Worm (Caenorhabditis elegans) whole organism, L1 larva: ENCODE measurements around the gene nadk-2.

Experiments used
- C04F5.9 ChIP-seq: sonication (generic microtip); optimal IDR thresholded peaks from 2 replicates; lab custom pipeline; 2016; ENCODE audit warnings: missing genetic modification characterization, missing compliant biosample characterization
- C16A3.4 ChIP-seq: fragments of 150-350 bp; optimal IDR thresholded peaks from 2 replicates; lab custom pipeline; 2014; ENCODE audit warnings: missing biosample characterization, missing genetic modification characterization
- C34B4.2 ChIP-seq: sonication (generic microtip); optimal IDR thresholded peaks from 2 replicates; lab custom pipeline; 2017; ENCODE audit warnings: mild to moderate bottlenecking, missing genetic modification characterization, missing compliant biosample characterization
- Y116A8C.19 ChIP-seq: sonication (generic microtip); optimal IDR thresholded peaks from 2 replicates; lab custom pipeline; 2016; ENCODE audit warnings: missing compliant biosample characterization, missing genetic modification characterization, borderline replicate concordance
- alr-1 ChIP-seq: fragments of 200-800 bp; sonication (Bioruptor generic); optimal IDR thresholded peaks from 2 replicates; lab custom pipeline; 2018; ENCODE audit warnings: borderline replicate concordance, mild to moderate bottlenecking, missing genetic modification characterization, missing compliant biosample characterization
- ama-1 ChIP-seq: fragments of 150-350 bp; optimal IDR thresholded peaks from 2 replicates; lab custom pipeline; 2014
- blmp-1 ChIP-seq: fragments of 150-350 bp; optimal IDR thresholded peaks from 2 replicates; lab custom pipeline; 2014; ENCODE audit warnings: missing biosample characterization, missing genetic modification characterization
- ceh-8 ChIP-seq: fragments of 200-800 bp; sonication (Bioruptor generic); optimal IDR thresholded peaks from 2 replicates; lab custom pipeline; 2018; ENCODE audit warnings: mild to moderate bottlenecking, missing genetic modification characterization, moderate library complexity, missing compliant biosample characterization
- ceh-88 ChIP-seq: fragments of 200-800 bp; sonication (Bioruptor generic); IDR thresholded peaks from 2 replicates; pipeline ENCODE4 v1.3.6; 2022; ENCODE audit warnings: missing genetic modification characterization, missing compliant biosample characterization
- ceh-90 ChIP-seq: sonication (generic microtip); optimal IDR thresholded peaks from 2 replicates; lab custom pipeline; 2016; ENCODE audit warnings: missing genetic modification characterization, missing compliant biosample characterization
- dsc-1 ChIP-seq: sonication (generic microtip); optimal IDR thresholded peaks from 2 replicates; lab custom pipeline; 2016; ENCODE audit warnings: mild to moderate bottlenecking, missing genetic modification characterization, missing compliant biosample characterization
- efl-3 ChIP-seq: fragments of 200-800 bp; sonication (Bioruptor generic); optimal IDR thresholded peaks from 2 replicates; lab custom pipeline; 2018; ENCODE audit warnings: mild to moderate bottlenecking, missing genetic modification characterization, missing compliant biosample characterization
- egl-27 ChIP-seq, 2 experiments: fragments of 150-350 bp in 1 of 2; sonication (generic microtip); optimal IDR thresholded peaks; 3 replicates each; lab custom pipeline; 2017 to 2018; ENCODE audit warnings: missing biosample characterization in 2 of 2, missing genetic modification characterization in 2 of 2, missing genetic modification reagents in 2 of 2
- elt-2 ChIP-seq: sonication (generic microtip); optimal IDR thresholded peaks from 2 replicates; lab custom pipeline; 2016; ENCODE audit warnings: missing genetic modification characterization, mild to moderate bottlenecking, inconsistent platforms, missing compliant biosample characterization, missing genetic modification reagents
- fkh-10 ChIP-seq: sonication (generic microtip); optimal IDR thresholded peaks from 2 replicates; lab custom pipeline; 2017; ENCODE audit warnings: missing biosample characterization, missing genetic modification reagents, missing genetic modification characterization
- fkh-8 ChIP-seq: sonication (generic microtip); optimal IDR thresholded peaks from 2 replicates; lab custom pipeline; 2016; ENCODE audit warnings: mild to moderate bottlenecking, missing genetic modification characterization, missing compliant biosample characterization
- fos-1 ChIP-seq: fragments of 150-350 bp; optimal IDR thresholded peaks from 2 replicates; lab custom pipeline; 2014; ENCODE audit warnings: missing biosample characterization, missing genetic modification characterization
- hlh-4 ChIP-seq: sonication (generic microtip); optimal IDR thresholded peaks from 2 replicates; lab custom pipeline; 2016; ENCODE audit warnings: mild to moderate bottlenecking, missing genetic modification characterization, missing compliant biosample characterization
- hpl-2 ChIP-seq: fragments of 150-350 bp; optimal IDR thresholded peaks from 2 replicates; lab custom pipeline; 2014; ENCODE audit warnings: missing biosample characterization, missing genetic modification reagents, missing genetic modification characterization
- jun-1 ChIP-seq: fragments of 150-350 bp; optimal IDR thresholded peaks from 2 replicates; lab custom pipeline; 2014; ENCODE audit warnings: missing biosample characterization, missing genetic modification reagents, missing genetic modification characterization
- lin-14 ChIP-seq: fragments of 200-800 bp; sonication (Bioruptor generic); optimal IDR thresholded peaks from 2 replicates; lab custom pipeline; 2018; ENCODE audit warnings: mild to moderate bottlenecking, missing genetic modification characterization, moderate library complexity, missing compliant biosample characterization
- lin-15B ChIP-seq: fragments of 150-350 bp; sonication (generic microtip); optimal IDR thresholded peaks from 3 replicates; lab custom pipeline; 2014; ENCODE audit warnings: missing biosample characterization, missing genetic modification characterization
- lir-3 ChIP-seq: sonication (generic microtip); optimal IDR thresholded peaks from 2 replicates; lab custom pipeline; 2016; ENCODE audit warnings: mild to moderate bottlenecking, missing genetic modification characterization, moderate library complexity, missing compliant biosample characterization; ENCODE audit not compliant: poor library complexity
- lsy-2 ChIP-seq, 2 experiments: fragments of 150-350 bp; optimal IDR thresholded peaks; 2 replicates each; lab custom pipeline; 2014; ENCODE audit warnings: missing biosample characterization in 2 of 2, missing genetic modification characterization in 2 of 2
- mdl-1 ChIP-seq, 2 experiments: fragments of 150-350 bp; optimal IDR thresholded peaks; 2 replicates each; lab custom pipeline; 2014 to 2017; ENCODE audit warnings: missing biosample characterization in 2 of 2, missing genetic modification characterization in 2 of 2, inconsistent platforms in 1 of 2
- mep-1 ChIP-seq: fragments of 150-350 bp; optimal IDR thresholded peaks from 2 replicates; lab custom pipeline; 2014; ENCODE audit warnings: missing biosample characterization, missing genetic modification characterization
- nhr-11 ChIP-seq: fragments of 150-350 bp; optimal IDR thresholded peaks from 2 replicates; lab custom pipeline; 2014; ENCODE audit warnings: missing biosample characterization, missing genetic modification characterization
- nhr-12 ChIP-seq: sonication (generic microtip); optimal IDR thresholded peaks from 2 replicates; lab custom pipeline; 2017; ENCODE audit warnings: missing biosample characterization, missing genetic modification characterization
- nhr-20 ChIP-seq: sonication (generic microtip); optimal IDR thresholded peaks from 2 replicates; lab custom pipeline; 2016; ENCODE audit warnings: mild to moderate bottlenecking, missing genetic modification characterization, missing compliant biosample characterization
- nhr-237 ChIP-seq: fragments of 150-350 bp; optimal IDR thresholded peaks from 2 replicates; lab custom pipeline; 2014; ENCODE audit warnings: missing biosample characterization, missing genetic modification characterization
- nhr-47 ChIP-seq: sonication (generic microtip); optimal IDR thresholded peaks from 2 replicates; lab custom pipeline; 2016; ENCODE audit warnings: mild to moderate bottlenecking, missing genetic modification characterization, moderate library complexity, missing compliant biosample characterization
- nhr-71 ChIP-seq: sonication (generic microtip); optimal IDR thresholded peaks from 2 replicates; lab custom pipeline; 2016; ENCODE audit warnings: mild to moderate bottlenecking, missing genetic modification characterization, moderate library complexity, missing compliant biosample characterization
- nhr-77 ChIP-seq: fragments of 150-350 bp; optimal IDR thresholded peaks from 2 replicates; lab custom pipeline; 2014; ENCODE audit warnings: missing biosample characterization, missing genetic modification characterization
- nhr-84 ChIP-seq: sonication (generic microtip); optimal IDR thresholded peaks from 2 replicates; lab custom pipeline; 2017; ENCODE audit warnings: missing biosample characterization, missing genetic modification characterization
- nhr-90 ChIP-seq: sonication (generic microtip); optimal IDR thresholded peaks from 2 replicates; lab custom pipeline; 2016; ENCODE audit warnings: mild to moderate bottlenecking, missing genetic modification characterization, missing compliant biosample characterization; ENCODE audit not compliant: poor library complexity
- pag-3 ChIP-seq: sonication (generic microtip); optimal IDR thresholded peaks from 2 replicates; lab custom pipeline; 2017; ENCODE audit warnings: missing genetic modification characterization, mild to moderate bottlenecking, missing compliant biosample characterization, antibody characterized with exemption, borderline replicate concordance; ENCODE audit not compliant: insufficient read depth
- pax-3 ChIP-seq: fragments of 200-800 bp; sonication (Bioruptor generic); optimal IDR thresholded peaks from 2 replicates; lab custom pipeline; 2018; ENCODE audit warnings: mild to moderate bottlenecking, missing genetic modification characterization, moderate library complexity, missing compliant biosample characterization
- snu-23 ChIP-seq: sonication (generic microtip); optimal IDR thresholded peaks from 2 replicates; lab custom pipeline; 2016; ENCODE audit warnings: missing genetic modification characterization, missing compliant biosample characterization
- sox-4 ChIP-seq: sonication (generic microtip); optimal IDR thresholded peaks from 2 replicates; lab custom pipeline; 2016; ENCODE audit warnings: missing genetic modification characterization, missing compliant biosample characterization
- sup-37 ChIP-seq: fragments of 200-800 bp; sonication (Bioruptor generic); optimal IDR thresholded peaks from 2 replicates; lab custom pipeline; 2018; ENCODE audit warnings: mild to moderate bottlenecking, missing genetic modification characterization, missing compliant biosample characterization
- tbx-2 ChIP-seq: sonication (generic microtip); optimal IDR thresholded peaks from 2 replicates; lab custom pipeline; 2016; ENCODE audit warnings: missing genetic modification characterization, missing compliant biosample characterization
- tlp-1 ChIP-seq: fragments of 150-350 bp; optimal IDR thresholded peaks from 2 replicates; lab custom pipeline; 2014; ENCODE audit warnings: missing biosample characterization, missing genetic modification characterization
- unc-30 ChIP-seq: sonication (generic microtip); optimal IDR thresholded peaks from 2 replicates; lab custom pipeline; 2017; ENCODE audit warnings: missing biosample characterization, missing genetic modification characterization
- zag-1 ChIP-seq: fragments of 150-350 bp; optimal IDR thresholded peaks from 2 replicates; lab custom pipeline; 2014; ENCODE audit warnings: missing biosample characterization, missing genetic modification characterization
- zip-4 ChIP-seq: fragments of 200-800 bp; sonication (Bioruptor generic); optimal IDR thresholded peaks from 2 replicates; lab custom pipeline; 2018; ENCODE audit warnings: mild to moderate bottlenecking, missing genetic modification characterization, moderate library complexity, missing compliant biosample characterization
- ztf-11 ChIP-seq, 2 experiments: sonication (generic microtip); optimal IDR thresholded peaks; 2 replicates each; lab custom pipeline; 2016 to 2017; ENCODE audit warnings: missing genetic modification characterization in 2 of 2, missing biosample characterization in 1 of 2, missing compliant biosample characterization in 1 of 2
- ztf-4 ChIP-seq: fragments of 150-350 bp; optimal IDR thresholded peaks from 2 replicates; lab custom pipeline; 2014; ENCODE audit warnings: missing biosample characterization, missing genetic modification characterization

The nadk-2 gene

ce11 chrII:12049281-12049680 lies at the start of gene nadk-2:
nadk-2 (plus strand) TSS chrII:12049581.
- TF ChIP-seq ztf-4 (tag; lab: Kevin White, UChicago): no peak
- no peak for TF ChIP-seq jun-1 (tag; lab: Kevin White, UChicago)
- no peak for TF ChIP-seq nhr-84 (tag; lab: Kevin White, UChicago)
- no peak for TF ChIP-seq tlp-1 (tag; lab: Kevin White, UChicago)
- no peak for TF ChIP-seq nhr-47 (tag; lab: Kevin White, UChicago)
- TF ChIP-seq zag-1: no peak
- no peak for TF ChIP-seq nhr-90 (tag; lab: Kevin White, UChicago)
- no peak for TF ChIP-seq hpl-2 (GFP tag; lab: Kevin White, UChicago)
- TF ChIP-seq fos-1 (tag; lab: Kevin White, UChicago): no peak
- no peak for TF ChIP-seq nhr-71 (tag; lab: Kevin White, UChicago)

ce11 chrII:12005981-12006380 lies 43.4 kb upstream of the nadk-2 start:
- TF ChIP-seq Y116A8C.19 (tag; lab: Kevin White, UChicago) (no peak), pax-3 (tag; lab: Kevin White, UChicago) (no peak), elt-2 (tag; lab: Kevin White, UChicago) (no peak), alr-1 (tag; lab: Kevin White, UChicago) (no peak), snu-23 (GFP tag; lab: Kevin White, UChicago) (no peak), blmp-1 (no peak), C16A3.4 (tag; lab: Kevin White, UChicago) (no peak), hpl-2 (GFP tag; lab: Kevin White, UChicago) (no peak)

- peak; percentile 69 for TF ChIP-seq mep-1 (tag; lab: Kevin White, UChicago)
- no peak for TF ChIP-seq C34B4.2
- TF ChIP-seq fkh-10: no peak
- no peak for TF ChIP-seq Y116A8C.19 (tag; lab: Kevin White, UChicago)
- TF ChIP-seq nhr-71 (tag; lab: Kevin White, UChicago): peak; percentile 80
- TF ChIP-seq ceh-8 (GFP tag; lab: Kevin White, UChicago): no peak
- TF ChIP-seq lin-14 (GFP tag; lab: Kevin White, UChicago): no peak
- no peak for TF ChIP-seq zip-4 (GFP tag; lab: Kevin White, UChicago)
- TF ChIP-seq unc-30 (tag; lab: Kevin White, UChicago): no peak
- peak in 1 of 2 experiments; percentile 19 for TF ChIP-seq mdl-1 (tag; optimal IDR thresholded peaks at IDR 0.05; lab: Kevin White, UChicago)
- TF ChIP-seq lin-15B (tag; lab: Kevin White, UChicago): peak; percentile 73
- no peak for TF ChIP-seq pag-3 (tag; lab: Kevin White, UChicago)
- TF ChIP-seq efl-3 (GFP tag; lab: Kevin White, UChicago): peak; percentile 76
- no peak for TF ChIP-seq ceh-88
- TF ChIP-seq nhr-11 (tag; lab: Kevin White, UChicago): no peak
- no peak for TF ChIP-seq ceh-90 (tag; lab: Kevin White, UChicago)
- no peak for TF ChIP-seq sup-37 (GFP tag; lab: Kevin White, UChicago)
- peak in 1 of 2 experiments; percentile 8 for TF ChIP-seq ztf-11 (tag; optimal IDR thresholded peaks at IDR 0.05; lab: Kevin White, UChicago)
- peak; percentile 68 for TF ChIP-seq snu-23 (GFP tag; lab: Kevin White, UChicago)
- peak; percentile 60 to 81 for TF ChIP-seq lsy-2 (tag; optimal IDR thresholded peaks at IDR 0.05; lab: Kevin White, UChicago)
- no peak for TF ChIP-seq tlp-1 (tag; lab: Kevin White, UChicago)
- TF ChIP-seq sox-4 (tag; lab: Kevin White, UChicago): no peak
- no peak for TF ChIP-seq ama-1 (lab: Kevin White, UChicago)
- TF ChIP-seq egl-27 (tag; optimal IDR thresholded peaks at IDR 0.05; lab: Kevin White, UChicago): no peak
- TF ChIP-seq nhr-77 (tag; lab: Kevin White, UChicago): peak; percentile 4
- TF ChIP-seq nhr-237 (tag; lab: Kevin White, UChicago): no peak
- TF ChIP-seq ztf-4 (tag; lab: Kevin White, UChicago): no peak
- TF ChIP-seq nhr-90 (tag; lab: Kevin White, UChicago): peak; percentile 53
- no peak for TF ChIP-seq nhr-12
- peak; percentile 35 for TF ChIP-seq dsc-1 (tag; lab: Kevin White, UChicago)
- TF ChIP-seq zag-1: no peak
- TF ChIP-seq nhr-20 (tag; lab: Kevin White, UChicago): peak; percentile 60
- no peak for TF ChIP-seq hlh-4 (tag; lab: Kevin White, UChicago)
- TF ChIP-seq C04F5.9 (tag; lab: Kevin White, UChicago): no peak
- peak; percentile 60 for TF ChIP-seq tbx-2 (tag; lab: Kevin White, UChicago)
- no peak for TF ChIP-seq fos-1 (tag; lab: Kevin White, UChicago)
- no peak for TF ChIP-seq lir-3 (tag; lab: Kevin White, UChicago)
- peak; percentile 74 for TF ChIP-seq fkh-8 (tag; lab: Kevin White, UChicago)
Observed at ce11 chrII:12006575-12007098, 42.7 kb upstream of the nadk-2 start, which contains the start of gene mcm-2. mcm-2 (minus strand) TSS chrII:12006625.
